Worm (Caenorhabditis elegans) whole organism, early embryonic: ENCODE results near the gene Y27F2A.6.
"Not testable (repeated sequence)": the region's sequence is repeated elsewhere in the genome, so short reads cannot be mapped to it uniquely, and the experiment has no call there.

Source experiments
- B0310.2 ChIP-seq: sonication (generic microtip); optimal IDR thresholded peaks from 2 replicates; lab custom pipeline; 2016; ENCODE audit warnings: mild to moderate bottlenecking, missing genetic modification characterization, missing compliant biosample characterization
- F13C5.2 ChIP-seq: sonication (generic microtip); optimal IDR thresholded peaks from 2 replicates; lab custom pipeline; 2017; ENCODE audit warnings: mild to moderate bottlenecking, missing genetic modification characterization, inconsistent platforms, missing compliant biosample characterization
- aly-1 ChIP-seq: sonication (generic microtip); optimal IDR thresholded peaks from 2 replicates; lab custom pipeline; 2016; ENCODE audit warnings: missing genetic modification characterization, missing compliant biosample characterization
- ama-1 ChIP-seq: fragments of 150-350 bp; optimal IDR thresholded peaks from 2 replicates; lab custom pipeline; 2014
- ceh-13 ChIP-seq: fragments of 200-800 bp; sonication (Bioruptor generic); optimal IDR thresholded peaks from 2 replicates; lab custom pipeline; 2018; ENCODE audit warnings: mild to moderate bottlenecking, missing genetic modification characterization, missing compliant biosample characterization
- ceh-36 ChIP-seq: sonication (generic microtip); optimal IDR thresholded peaks from 2 replicates; lab custom pipeline; 2016; ENCODE audit warnings: missing genetic modification characterization, inconsistent platforms, missing compliant biosample characterization
- ets-7 ChIP-seq: sonication (generic microtip); optimal IDR thresholded peaks from 2 replicates; lab custom pipeline; 2016; ENCODE audit warnings: missing genotype, missing genetic modification characterization, missing compliant biosample characterization
- flt-1 ChIP-seq: fragments of 200-800 bp; sonication (Bioruptor generic); IDR thresholded peaks from 2 replicates; pipeline ENCODE4 v1.3.6; 2022; ENCODE audit warnings: missing genetic modification characterization, missing compliant biosample characterization
- hmbx-1 ChIP-seq: sonication (generic microtip); optimal IDR thresholded peaks from 2 replicates; lab custom pipeline; 2016; ENCODE audit warnings: mild to moderate bottlenecking, missing genetic modification characterization, missing compliant biosample characterization
- hmg-4 ChIP-seq: fragments of 200-800 bp; sonication (Bioruptor generic); optimal IDR thresholded peaks from 2 replicates; lab custom pipeline; 2018; ENCODE audit warnings: mild to moderate bottlenecking, missing genetic modification characterization, missing compliant biosample characterization
- hnd-1 ChIP-seq: sonication (generic microtip); optimal IDR thresholded peaks from 2 replicates; lab custom pipeline; 2016; ENCODE audit warnings: missing genetic modification characterization, missing compliant biosample characterization
- pes-1 ChIP-seq: fragments of 200-800 bp; sonication (Bioruptor generic); IDR thresholded peaks from 2 replicates; pipeline ENCODE4 v1.3.6; 2022; ENCODE audit warnings: missing genetic modification reagents, missing genetic modification characterization, missing compliant biosample characterization
- scrt-1 ChIP-seq: fragments of 200-800 bp; sonication (Bioruptor generic); IDR thresholded peaks from 2 replicates; pipeline ENCODE4 v1.3.6; 2022; ENCODE audit warnings: missing genetic modification characterization, missing compliant biosample characterization
- sea-1 ChIP-seq: fragments of 200-800 bp; sonication (Bioruptor generic); conservative IDR thresholded peaks from 2 replicates; pipeline ENCODE4 v1.3.6; 2022; ENCODE audit warnings: missing genetic modification characterization, missing compliant biosample characterization
- tbx-11 ChIP-seq: fragments of 200-800 bp; sonication (Bioruptor generic); IDR thresholded peaks from 2 replicates; pipeline ENCODE4 v1.3.6; 2022; ENCODE audit warnings: missing genetic modification characterization, missing compliant biosample characterization
- tbx-37 ChIP-seq: fragments of 200-800 bp; sonication (Bioruptor generic); conservative IDR thresholded peaks from 2 replicates; pipeline ENCODE4 v1.3.6; 2022; ENCODE audit warnings: missing genetic modification reagents, missing genetic modification characterization, missing compliant biosample characterization
- tra-4 ChIP-seq: sonication (generic microtip); optimal IDR thresholded peaks from 2 replicates; lab custom pipeline; 2017; ENCODE audit warnings: missing genetic modification characterization, missing compliant biosample characterization

Y27F2A.6 gene

DNA sequence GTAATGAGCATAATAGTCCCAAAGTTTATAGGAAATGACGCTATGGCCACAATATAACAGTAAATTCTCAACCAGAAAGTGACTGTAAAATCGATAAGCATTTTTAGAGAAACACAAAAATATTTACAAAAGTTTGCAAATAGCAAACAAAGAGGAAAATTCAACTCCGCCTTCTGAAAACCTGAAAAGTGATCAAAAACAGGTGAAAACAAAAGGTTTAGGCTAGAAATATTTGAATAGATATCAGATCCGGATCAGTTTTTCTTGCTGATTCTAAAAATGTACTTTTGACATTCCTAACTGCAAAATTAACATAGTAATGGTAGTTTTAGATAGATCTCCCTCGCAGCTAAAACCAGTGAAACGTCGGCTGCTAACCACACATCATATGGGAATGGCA, 15.8 kb upstream of the Y27F2A.6 start, which contains the start of gene sri-51:
TSS of gene sri-51 (minus strand) at position 101 of the 400 bp plus-strand sequence.
- TF ChIP-seq flt-1 (GFP tag; lab: Robert Waterston, UW) (no peak), ceh-13 (GFP tag; lab: Kevin White, UChicago) (no peak), ets-7 (tag; lab: Kevin White, UChicago) (no peak), B0310.2 (tag; lab: Kevin White, UChicago) (no peak), hnd-1 (tag; lab: Kevin White, UChicago) (no peak), tbx-37 (GFP tag; lab: Robert Waterston, UW) (no peak), scrt-1 (no peak), ceh-36 (tag; lab: Kevin White, UChicago) (no peak), hmbx-1 (tag; lab: Kevin White, UChicago) (no peak), hmg-4 (GFP tag; lab: Kevin White, UChicago) (no peak), aly-1 (tag; lab: Kevin White, UChicago) (no peak), sea-1 (GFP tag; lab: Robert Waterston, UW) (no peak), pes-1 (GFP tag; lab: Robert Waterston, UW) (no peak), tbx-11 (GFP tag; lab: Robert Waterston, UW) (no peak), F13C5.2 (tag; lab: Kevin White, UChicago) (no peak), tra-4 (no peak), ama-1 (lab: Kevin White, UChicago) (no peak)

DNA sequence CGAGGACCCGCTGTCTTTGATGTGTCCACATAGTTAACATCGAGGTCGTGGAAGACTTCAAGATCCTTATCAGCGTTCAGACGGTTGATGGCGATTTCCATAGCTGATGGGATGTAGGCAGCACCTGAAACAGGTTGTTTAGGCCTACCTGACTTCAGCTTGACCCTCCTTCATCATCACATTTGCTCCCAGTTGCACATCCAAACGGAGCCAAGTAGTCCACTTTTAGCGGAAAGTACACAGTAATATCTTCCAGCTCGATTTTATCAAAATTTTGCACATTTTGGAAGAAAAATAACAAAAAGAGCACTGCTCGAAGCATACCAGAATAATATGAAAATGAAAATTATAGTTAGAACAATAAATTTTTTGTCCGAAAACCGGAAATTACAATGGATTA, 13.8 kb upstream of the Y27F2A.6 start, which contains the start of gene gcy-15:
TSS of gene gcy-15 (minus strand) at position 101 of the 400 bp plus-strand sequence.
- no peak for TF ChIP-seq flt-1 (GFP tag; lab: Robert Waterston, UW)
- TF ChIP-seq B0310.2 (tag; lab: Kevin White, UChicago): no peak
- no peak for TF ChIP-seq tbx-11 (GFP tag; lab: Robert Waterston, UW)
- no peak for TF ChIP-seq hmbx-1 (tag; lab: Kevin White, UChicago)
- no peak for TF ChIP-seq ets-7 (tag; lab: Kevin White, UChicago)
- TF ChIP-seq scrt-1: no peak
- TF ChIP-seq ama-1 (lab: Kevin White, UChicago): no peak
- no peak for TF ChIP-seq hnd-1 (tag; lab: Kevin White, UChicago)
- TF ChIP-seq sea-1 (GFP tag; lab: Robert Waterston, UW): no peak
- TF ChIP-seq ceh-13 (GFP tag; lab: Kevin White, UChicago): no peak
- TF ChIP-seq tbx-37 (GFP tag; lab: Robert Waterston, UW): no peak
- TF ChIP-seq hmg-4 (GFP tag; lab: Kevin White, UChicago): no peak

DNA sequence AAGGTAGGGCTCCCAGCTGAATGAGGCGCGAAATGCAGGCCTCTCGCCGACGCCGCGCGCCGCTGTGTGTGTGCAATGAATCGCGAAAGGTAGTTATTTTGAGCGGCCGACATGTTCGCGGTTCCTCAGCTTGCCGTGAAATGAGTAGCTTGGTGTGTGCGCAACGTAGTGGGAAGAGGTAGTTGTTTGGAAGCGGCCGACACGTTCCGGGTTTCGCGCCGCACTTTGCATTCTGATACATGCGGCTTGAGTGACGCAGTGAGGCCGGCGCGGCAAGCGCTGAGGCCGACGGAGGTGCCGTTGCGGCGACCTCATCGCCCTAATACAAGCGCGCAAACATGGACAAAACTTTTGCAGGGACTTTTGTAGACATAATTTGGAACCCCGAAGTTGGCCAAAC, 12.5 kb upstream of the Y27F2A.6 start:
- TF ChIP-seq hmbx-1 (tag; lab: Kevin White, UChicago) (no peak), ceh-13 (GFP tag; lab: Kevin White, UChicago) (no peak), tbx-11 (GFP tag; lab: Robert Waterston, UW) (no peak), hmg-4 (GFP tag; lab: Kevin White, UChicago) (no peak), tra-4 (no peak), ets-7 (tag; lab: Kevin White, UChicago) (no peak), F13C5.2 (tag; lab: Kevin White, UChicago) (no peak), aly-1 (tag; lab: Kevin White, UChicago) (no peak), flt-1 (GFP tag; lab: Robert Waterston, UW) (no peak), ama-1 (lab: Kevin White, UChicago) (no peak), sea-1 (GFP tag; lab: Robert Waterston, UW) (no peak), B0310.2 (tag; lab: Kevin White, UChicago) (no peak)

DNA sequence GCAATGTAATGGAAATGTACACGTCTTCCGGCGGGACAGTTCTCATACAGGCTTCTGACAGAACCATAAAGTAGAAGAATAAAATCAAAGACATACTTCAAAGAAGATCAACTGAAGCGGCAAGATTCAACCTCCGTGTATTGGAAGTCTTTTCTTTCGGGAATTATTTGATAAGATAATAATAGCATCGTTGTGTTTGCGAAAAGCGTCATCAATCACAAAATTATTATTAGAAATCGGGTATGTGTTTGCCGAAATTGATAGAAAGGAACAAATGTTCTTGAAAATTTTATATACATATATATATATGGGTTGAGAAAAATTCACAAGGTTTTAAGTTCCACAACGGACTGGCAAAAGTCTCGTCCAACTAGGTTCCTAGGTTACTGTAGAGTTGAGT, 8.3 kb upstream of the Y27F2A.6 start, which contains the start of gene Y27F2A.9:
TSS of gene Y27F2A.9 (minus strand) at position 101 of the 400 bp plus-strand sequence.
- TF ChIP-seq B0310.2, hnd-1, hmbx-1 (tag; lab: Kevin White, UChicago): not testable (repeated sequence)

DNA sequence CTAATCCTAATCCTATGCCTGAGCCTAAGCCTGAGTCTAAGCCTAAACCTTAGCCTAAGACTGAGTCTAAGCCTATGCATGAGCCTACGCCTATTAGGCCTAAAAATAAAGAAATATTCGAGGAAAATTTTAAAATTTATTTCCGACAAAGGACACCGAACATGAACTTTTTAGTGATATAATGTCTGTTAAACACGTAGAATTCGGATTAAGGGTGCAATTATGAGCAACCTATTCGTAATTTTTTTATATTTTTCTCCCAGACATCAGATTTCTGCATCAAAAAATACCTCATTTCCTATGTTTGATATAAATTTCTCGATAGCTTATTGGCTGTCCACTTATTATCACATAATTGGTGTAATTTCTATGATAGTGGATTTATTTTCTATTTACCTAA, 5.8 kb upstream of the Y27F2A.6 start, which contains the start of gene Y27F2A.11:
TSS of gene Y27F2A.11 (plus strand) at position 301 of the 400 bp plus-strand sequence.
- TF ChIP-seq ets-7 (tag; lab: Kevin White, UChicago); aly-1 (tag; lab: Kevin White, UChicago); pes-1 (GFP tag; lab: Robert Waterston, UW): not testable (repeated sequence)

DNA sequence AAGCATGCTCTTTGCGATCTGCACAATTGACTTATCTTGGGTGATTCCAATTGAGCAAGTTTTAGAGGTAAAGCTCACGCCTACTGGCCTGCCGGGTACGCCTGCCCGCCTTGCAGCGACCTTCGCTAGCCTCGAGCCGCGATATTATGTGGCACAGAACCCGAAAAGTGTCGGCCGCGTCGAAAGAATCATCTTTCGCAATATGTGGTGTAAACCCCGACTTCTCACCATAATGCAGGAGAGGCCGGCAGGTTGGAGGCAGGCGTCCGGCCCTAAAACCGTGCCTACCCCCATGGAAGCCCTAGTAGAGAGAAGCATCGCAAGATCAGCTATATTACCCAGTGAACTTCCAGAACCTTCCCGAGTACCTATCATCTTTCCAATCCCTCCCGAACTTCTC, 2.6 kb upstream of the Y27F2A.6 start:
- TF ChIP-seq hmbx-1 (tag; lab: Kevin White, UChicago) (no peak), hnd-1 (tag; lab: Kevin White, UChicago) (no peak), hmg-4 (GFP tag; lab: Kevin White, UChicago) (no peak), F13C5.2 (tag; lab: Kevin White, UChicago) (no peak), tbx-37 (GFP tag; lab: Robert Waterston, UW) (no peak), tbx-11 (GFP tag; lab: Robert Waterston, UW) (no peak), flt-1 (GFP tag; lab: Robert Waterston, UW) (no peak), ama-1 (lab: Kevin White, UChicago) (no peak), tra-4 (no peak), sea-1 (GFP tag; lab: Robert Waterston, UW) (no peak), scrt-1 (no peak), B0310.2 (tag; lab: Kevin White, UChicago) (no peak)

DNA sequence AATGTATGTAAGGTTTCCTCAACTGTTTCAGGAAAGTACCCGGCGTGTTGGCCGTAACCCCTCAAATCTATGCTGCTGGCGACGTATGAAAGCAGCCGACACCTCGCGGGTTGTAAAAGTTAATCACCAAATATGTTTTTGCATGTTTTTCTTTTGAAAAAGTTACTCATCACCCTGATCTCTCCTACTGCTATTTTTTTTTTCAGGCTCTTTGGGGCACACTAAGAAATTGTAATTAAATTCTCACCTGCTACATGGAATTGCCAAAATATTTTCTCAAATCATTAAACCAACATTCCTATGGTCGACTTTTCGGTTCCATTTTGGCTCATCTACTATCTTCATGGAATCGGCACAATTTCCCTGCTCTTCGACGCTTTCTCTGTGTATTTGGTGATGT, 1.7 kb upstream of the Y27F2A.6 start, which contains the start of gene sri-78:
TSS of gene sri-78 (plus strand) at position 301 of the 400 bp plus-strand sequence.
- not testable (repeated sequence) for TF ChIP-seq ets-7 (tag; lab: Kevin White, UChicago); ceh-36 (tag; lab: Kevin White, UChicago); flt-1 (GFP tag; lab: Robert Waterston, UW)
